Fruit fly (Drosophila melanogaster) whole organism, embryonic: ENCODE results near the gene CG34001.

Source experiments
- Adf1 ChIP-seq: fragments of 200-800 bp; sonication (Bioruptor generic); IDR thresholded peaks from 2 replicates; pipeline ENCODE4 v1.3.6; 2022; ENCODE audit warnings: missing biosample characterization, missing genetic modification characterization
- Aef1 ChIP-seq: fragments of 200-800 bp; sonication (Bioruptor generic); IDR thresholded peaks from 3 replicates; pipeline ENCODE4 v1.3.6; 2022; ENCODE audit warnings: missing biosample characterization, missing genetic modification characterization
- BtbVII ChIP-seq: fragments of 200-800 bp; sonication (Bioruptor generic); optimal IDR thresholded peaks from 3 replicates; lab custom pipeline; 2017; ENCODE audit warnings: missing biosample characterization, mild to moderate bottlenecking, missing genetic modification characterization
- Bteb2 ChIP-seq: fragments of 200-800 bp; sonication (Bioruptor generic); optimal IDR thresholded peaks from 2 replicates; lab custom pipeline; 2016; ENCODE audit warnings: missing biosample characterization, missing genetic modification characterization
- CG10147 ChIP-seq: fragments of 200-800 bp; sonication (Bioruptor generic); optimal IDR thresholded peaks from 2 replicates; lab custom pipeline; 2019; ENCODE audit warnings: missing biosample characterization, mild to moderate bottlenecking, missing genetic modification characterization, moderate library complexity
- CG10321 ChIP-seq: fragments of 200-800 bp; sonication (Bioruptor generic); IDR thresholded peaks from 2 replicates; pipeline ENCODE4 v1.3.6; 2022; ENCODE audit warnings: missing biosample characterization, missing genetic modification characterization
- CG10431 ChIP-seq: fragments of 200-800 bp; sonication (Bioruptor generic); optimal IDR thresholded peaks from 3 replicates; lab custom pipeline; 2018; ENCODE audit warnings: missing biosample characterization, mild to moderate bottlenecking, missing genetic modification characterization
- CG11085 ChIP-seq: fragments of 200-800 bp; sonication (Bioruptor generic); IDR thresholded peaks from 2 replicates; pipeline ENCODE4 v1.3.6; 2022; ENCODE audit warnings: missing biosample characterization, missing genetic modification characterization
- CG12219 ChIP-seq: fragments of 200-800 bp; sonication (Bioruptor generic); optimal IDR thresholded peaks from 3 replicates; lab custom pipeline; 2018; ENCODE audit warnings: missing biosample characterization, mild to moderate bottlenecking, missing genetic modification characterization
- CG12391 ChIP-seq: fragments of 200-800 bp; sonication (Bioruptor generic); optimal IDR thresholded peaks from 3 replicates; lab custom pipeline; 2018; ENCODE audit warnings: missing biosample characterization, mild to moderate bottlenecking, missing genetic modification characterization, moderate library complexity
- CG13296 ChIP-seq: fragments of 200-800 bp; sonication (Bioruptor generic); optimal IDR thresholded peaks from 3 replicates; lab custom pipeline; 2018; ENCODE audit warnings: missing biosample characterization, mild to moderate bottlenecking, missing genetic modification characterization
- CG13775 ChIP-seq: fragments of 200-800 bp; sonication (Bioruptor generic); optimal IDR thresholded peaks from 3 replicates; lab custom pipeline; 2017; ENCODE audit warnings: missing biosample characterization, mild to moderate bottlenecking, missing genetic modification characterization
- CG14050 ChIP-seq: fragments of 200-800 bp; sonication (Bioruptor generic); IDR thresholded peaks from 3 replicates; pipeline ENCODE4 v1.3.6; 2022; ENCODE audit warnings: missing biosample characterization, missing genetic modification characterization
- CG15073 ChIP-seq: fragments of 200-800 bp; sonication (Bioruptor generic); optimal IDR thresholded peaks from 2 replicates; lab custom pipeline; 2016; ENCODE audit warnings: missing biosample characterization, missing genetic modification characterization
- CG1647 ChIP-seq: fragments of 200-800 bp; sonication (Bioruptor generic); optimal IDR thresholded peaks from 3 replicates; lab custom pipeline; 2016; ENCODE audit warnings: missing biosample characterization, missing genetic modification characterization
- CG18011 ChIP-seq: fragments of 200-800 bp; sonication (Bioruptor generic); optimal IDR thresholded peaks from 2 replicates; lab custom pipeline; 2017; ENCODE audit warnings: missing biosample characterization, missing genetic modification characterization, mild to moderate bottlenecking, moderate library complexity, missing genotype
- CG30020 ChIP-seq: fragments of 200-800 bp; optimal IDR thresholded peaks from 2 replicates; lab custom pipeline; 2019; ENCODE audit warnings: missing biosample characterization, mild to moderate bottlenecking, missing genetic modification characterization, moderate library complexity
- CG34422 ChIP-seq: fragments of 200-800 bp; sonication (Bioruptor generic); IDR thresholded peaks from 3 replicates; pipeline ENCODE4 v1.3.6; 2022; ENCODE audit warnings: missing biosample characterization, missing genetic modification characterization
- CG3726 ChIP-seq: fragments of 200-800 bp; sonication (Bioruptor generic); IDR thresholded peaks from 3 replicates; pipeline ENCODE4, ENCODE4 v1.3.6; 2022; ENCODE audit warnings: missing biosample characterization, missing genetic modification characterization
- CG4404 ChIP-seq: fragments of 200-800 bp; sonication (Bioruptor generic); IDR thresholded peaks from 2 replicates; pipeline ENCODE4 v1.3.6; 2022; ENCODE audit warnings: missing biosample characterization, missing genetic modification characterization
- CG5180 ChIP-seq: fragments of 200-800 bp; sonication (Bioruptor generic); optimal IDR thresholded peaks from 3 replicates; lab custom pipeline; 2017; ENCODE audit warnings: missing biosample characterization, missing genetic modification characterization, mild to moderate bottlenecking, moderate library complexity, missing genetic modification reagents
- CG6254 ChIP-seq: fragments of 200-800 bp; sonication (Bioruptor generic); optimal IDR thresholded peaks from 3 replicates; lab custom pipeline; 2017; ENCODE audit warnings: mild to moderate bottlenecking, missing biosample characterization, missing genetic modification reagents, missing genetic modification characterization
- CG6791 ChIP-seq: fragments of 200-800 bp; sonication (Bioruptor generic); IDR thresholded peaks from 3 replicates; pipeline ENCODE4 v1.3.6; 2022; ENCODE audit warnings: missing biosample characterization, missing genetic modification characterization; ENCODE audit not compliant: partially characterized antibody
- CG6854 ChIP-seq: fragments of 200-800 bp; sonication (Bioruptor generic); optimal IDR thresholded peaks from 3 replicates; lab custom pipeline; 2017; ENCODE audit warnings: missing biosample characterization, mild to moderate bottlenecking, missing genetic modification characterization
- CG7963 ChIP-seq: fragments of 200-800 bp; sonication (Bioruptor generic); IDR thresholded peaks from 3 replicates; pipeline ENCODE4 v1.3.6; 2022; ENCODE audit warnings: missing biosample characterization, missing genetic modification characterization; ENCODE audit not compliant: partially characterized antibody
- Camta ChIP-seq: fragments of 200-800 bp; sonication (Bioruptor generic); optimal IDR thresholded peaks from 2 replicates; lab custom pipeline; 2016; ENCODE audit warnings: missing biosample characterization, missing genetic modification characterization
- Deaf1 ChIP-seq: fragments of 200-800 bp; optimal IDR thresholded peaks from 3 replicates; lab custom pipeline; 2019; ENCODE audit warnings: missing biosample characterization, mild to moderate bottlenecking, missing genetic modification characterization, moderate library complexity
- Fer1 ChIP-seq: fragments of 200-800 bp; sonication (Bioruptor generic); optimal IDR thresholded peaks from 2 replicates; lab custom pipeline; 2017; ENCODE audit warnings: missing biosample characterization, mild to moderate bottlenecking, missing genetic modification characterization
- Gug ChIP-seq: fragments of 200-800 bp; sonication (Bioruptor generic); IDR thresholded peaks from 4 replicates; pipeline ENCODE4 v1.3.6; 2022; ENCODE audit warnings: missing biosample characterization, missing genetic modification characterization
- HHEX ChIP-seq: fragments of 200-800 bp; sonication (Bioruptor generic); optimal IDR thresholded peaks from 3 replicates; lab custom pipeline; 2017; ENCODE audit warnings: missing biosample characterization, mild to moderate bottlenecking, missing genetic modification characterization, missing genetic modification reagents
- Hr39 ChIP-seq: fragments of >200 bp; optimal IDR thresholded peaks from 2 replicates; lab custom pipeline; 2017
- Max ChIP-seq: fragments of 200-800 bp; sonication (Bioruptor generic); optimal IDR thresholded peaks from 2 replicates; lab custom pipeline; 2016; ENCODE audit warnings: missing biosample characterization, mild to moderate bottlenecking, missing genetic modification characterization
- Oaz ChIP-seq: fragments of 200-800 bp; sonication (Bioruptor generic); IDR thresholded peaks from 2 replicates; pipeline ENCODE4 v1.3.6; 2022; ENCODE audit warnings: missing biosample characterization, missing genetic modification characterization
- Optix ChIP-seq: fragments of 200-800 bp; sonication (Bioruptor generic); IDR thresholded peaks from 3 replicates; pipeline ENCODE4 v1.3.6; 2022; ENCODE audit warnings: missing biosample characterization, missing genetic modification characterization
- PHDP ChIP-seq: fragments of 200-800 bp; sonication (Bioruptor generic); optimal IDR thresholded peaks from 3 replicates; lab custom pipeline; 2018; ENCODE audit warnings: missing biosample characterization, mild to moderate bottlenecking, missing genetic modification characterization, moderate library complexity
- ab ChIP-seq: fragments of 200-800 bp; sonication (Bioruptor generic); optimal IDR thresholded peaks from 2 replicates; lab custom pipeline; 2016; ENCODE audit warnings: missing biosample characterization, missing genetic modification characterization
- ac ChIP-seq: fragments of 200-800 bp; sonication (Bioruptor generic); optimal IDR thresholded peaks from 3 replicates; lab custom pipeline; 2017; ENCODE audit warnings: missing biosample characterization, mild to moderate bottlenecking, missing genetic modification characterization
- al ChIP-seq: fragments of 200-800 bp; sonication (Bioruptor generic); IDR thresholded peaks from 2 replicates; pipeline ENCODE4 v1.3.6; 2022; ENCODE audit warnings: missing biosample characterization, missing genetic modification characterization
- dm ChIP-seq: fragments of 200-800 bp; sonication (Bioruptor generic); optimal IDR thresholded peaks from 3 replicates; lab custom pipeline; 2016; ENCODE audit warnings: missing biosample characterization, missing genetic modification characterization
- dpn ChIP-seq, 2 experiments: fragments of 200-800 bp; sonication (Bioruptor generic); optimal IDR thresholded peaks; 3 replicates each; lab custom pipeline; 2016; ENCODE audit warnings: missing biosample characterization in 2 of 2, missing genetic modification characterization in 2 of 2
- dysf ChIP-seq: fragments of 200-800 bp; sonication (Bioruptor generic); IDR thresholded peaks from 3 replicates; pipeline ENCODE4 v1.3.6; 2022; ENCODE audit warnings: missing biosample characterization, missing genetic modification characterization
- eve ChIP-seq, 2 experiments: fragments of >200 bp; optimal IDR thresholded peaks; 2 replicates each; lab custom pipeline; 2017; ENCODE audit warnings: missing biosample characterization in 2 of 2, missing genetic modification characterization in 2 of 2
- ewg ChIP-seq: fragments of 200-800 bp; sonication (Bioruptor generic); optimal IDR thresholded peaks from 3 replicates; lab custom pipeline; 2017; ENCODE audit warnings: mild to moderate bottlenecking, missing biosample characterization, missing genetic modification reagents, missing genetic modification characterization
- eyg ChIP-seq: fragments of 200-800 bp; sonication (Bioruptor generic); optimal IDR thresholded peaks from 3 replicates; lab custom pipeline; 2016; ENCODE audit warnings: missing biosample characterization, missing genetic modification characterization
- jigr1 ChIP-seq: fragments of 200-800 bp; sonication (Bioruptor generic); IDR thresholded peaks from 3 replicates; pipeline ENCODE4 v1.3.6; 2022; ENCODE audit warnings: missing biosample characterization, missing genetic modification characterization
- prd ChIP-seq, 3 experiments: fragments of >200 bp in 2 of 3; fragments of 200-800 bp in 1 of 3; sonication (Bioruptor generic) in 1 of 3; optimal IDR thresholded peaks in 2 of 3; IDR thresholded peaks in 1 of 3; 2 replicates in 2 of 3; 3 replicates in 1 of 3; pipeline versions ENCODE4 v1.3.6 to Lab custom; 2017 to 2022; ENCODE audit warnings: missing biosample characterization in 1 of 3, missing genetic modification characterization in 1 of 3
- sens ChIP-seq: fragments of 200-800 bp; sonication (Bioruptor generic); peaks from one replicate; lab custom pipeline; 2016; ENCODE audit warnings: missing biosample characterization, missing genetic modification characterization
- tgo ChIP-seq: fragments of 200-800 bp; sonication (Bioruptor generic); IDR thresholded peaks from 3 replicates; pipeline ENCODE4 v1.3.6; 2022; ENCODE audit warnings: missing biosample characterization, missing genetic modification characterization
- tna ChIP-seq: fragments of 200-800 bp; sonication (Bioruptor generic); IDR thresholded peaks from 2 replicates; pipeline ENCODE4 v1.3.6; 2022; ENCODE audit warnings: missing biosample characterization, missing genetic modification characterization; ENCODE audit not compliant: partially characterized antibody
- unpg ChIP-seq: fragments of 200-800 bp; sonication (Bioruptor generic); optimal IDR thresholded peaks from 3 replicates; lab custom pipeline; 2018; ENCODE audit warnings: missing biosample characterization, mild to moderate bottlenecking, missing genetic modification characterization, moderate library complexity
- wdn ChIP-seq: fragments of 200-800 bp; sonication (Bioruptor generic); IDR thresholded peaks from 2 replicates; pipeline ENCODE4 v1.3.6; 2022; ENCODE audit warnings: missing biosample characterization, missing genetic modification characterization
- wek ChIP-seq: fragments of 200-800 bp; sonication (Bioruptor generic); optimal IDR thresholded peaks from 3 replicates; lab custom pipeline; 2018; ENCODE audit warnings: missing biosample characterization, mild to moderate bottlenecking, missing genetic modification characterization, moderate library complexity

Gene CG34001

DNA sequence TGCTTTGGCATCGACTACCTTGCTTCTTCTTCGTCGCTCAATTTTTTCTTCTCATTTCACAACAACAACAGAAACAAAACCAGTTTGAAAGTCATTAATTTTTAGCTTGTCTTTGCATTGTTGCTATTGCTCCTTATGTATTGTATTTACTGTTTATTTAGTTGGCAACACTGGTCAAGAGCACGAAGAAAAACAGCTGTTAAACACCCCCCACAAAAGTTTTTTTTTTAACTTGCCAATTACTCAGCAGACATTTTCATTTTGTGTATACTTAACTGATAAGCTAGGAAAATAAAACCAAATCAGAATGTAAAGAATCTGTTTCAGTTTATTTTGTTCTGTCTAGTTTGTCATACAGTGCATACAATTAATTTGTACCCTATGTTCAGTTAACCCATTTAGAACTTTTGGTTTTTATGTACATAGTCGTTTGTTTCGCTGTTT, 48.9 kb downstream of the CG34001 start (continued):
- TF ChIP-seq unpg (GFP tag; lab: Kevin White, UChicago) = peak; percentile 18
- no peak for TF ChIP-seq ab (GFP tag; lab: Kevin White, UChicago)
- no peak for TF ChIP-seq dysf (GFP tag; lab: Robert Waterston, UW)
- TF ChIP-seq Hr39 = no peak
- no peak for TF ChIP-seq CG12219 (GFP tag; lab: Kevin White, UChicago)
- no peak for TF ChIP-seq CG6791 (GFP tag; lab: Robert Waterston, UW)
- TF ChIP-seq tna (GFP tag; lab: Robert Waterston, UW) = no peak
- TF ChIP-seq ac (GFP tag; lab: Kevin White, UChicago) = no peak
- no peak for TF ChIP-seq dm
- no peak for TF ChIP-seq jigr1 (GFP tag; lab: Robert Waterston, UW)
- TF ChIP-seq HHEX = peak; percentile 36
- TF ChIP-seq tgo = no peak; the same call in 2 of the 3 replicates
- TF ChIP-seq CG11085 (GFP tag; lab: Robert Waterston, UW) = no peak
- peak; percentile 22 for TF ChIP-seq CG13775 (GFP tag; lab: Kevin White, UChicago)
- TF ChIP-seq CG30020 (tag; lab: Kevin White, UChicago) = no peak
- no peak for TF ChIP-seq Max
- peak; percentile 60 for TF ChIP-seq CG13296
- peak; percentile 64 for TF ChIP-seq Fer1
- TF ChIP-seq CG14050 (GFP tag; lab: Robert Waterston, UW) = no peak
- no peak for TF ChIP-seq Optix
- TF ChIP-seq Bteb2 (GFP tag; lab: Kevin White, UChicago) = peak; percentile 2
- no peak for TF ChIP-seq CG1647 (GFP tag; lab: Kevin White, UChicago)
- no peak for TF ChIP-seq CG10147 (GFP tag; lab: Kevin White, UChicago)
- no peak for TF ChIP-seq Aef1 (GFP tag; lab: Robert Waterston, UW)
- TF ChIP-seq prd (optimal IDR thresholded peaks at IDR 0.05; lab: Kevin White, UChicago) = no peak
- 0 out of 3 replicates have a peak, but pooled peaks have one; percentile 12 for TF ChIP-seq prd (GFP tag; IDR thresholded peaks at IDR 0.05; lab: Robert Waterston, UW)
- TF ChIP-seq wek = no peak
- TF ChIP-seq Deaf1 (tag; lab: Kevin White, UChicago) = no peak
- no peak for TF ChIP-seq CG7963 (GFP tag; lab: Robert Waterston, UW)
- no peak for TF ChIP-seq CG34422
- TF ChIP-seq wdn (GFP tag; lab: Robert Waterston, UW) = no peak
- TF ChIP-seq BtbVII (GFP tag; lab: Kevin White, UChicago) = peak; percentile 54
- peak; percentile 8 to 33 for TF ChIP-seq dpn (GFP tag; optimal IDR thresholded peaks at IDR 0.05; lab: Kevin White, UChicago)
- TF ChIP-seq CG10431 (GFP tag; lab: Kevin White, UChicago) = no peak
- no peak for TF ChIP-seq ewg (GFP tag; lab: Kevin White, UChicago)
- peak; percentile 22 for TF ChIP-seq CG5180 (GFP tag; lab: Kevin White, UChicago)
- TF ChIP-seq CG3726 = no peak
- no peak for TF ChIP-seq CG15073 (GFP tag; lab: Kevin White, UChicago)
- TF ChIP-seq CG4404 (GFP tag; lab: Robert Waterston, UW) = no peak
- TF ChIP-seq sens = no peak
- no peak for TF ChIP-seq CG6854 (GFP tag; lab: Kevin White, UChicago)
- TF ChIP-seq PHDP (tag; lab: Kevin White, UChicago) = peak; percentile 49
- TF ChIP-seq Gug (GFP tag; lab: Robert Waterston, UW) = no peak
- TF ChIP-seq CG6254 (GFP tag; lab: Kevin White, UChicago) = no peak
- TF ChIP-seq Oaz (GFP tag; lab: Robert Waterston, UW) = no peak
- TF ChIP-seq Camta (GFP tag; lab: Kevin White, UChicago) = no peak
- peak; percentile 7 for TF ChIP-seq CG12391 (tag; lab: Kevin White, UChicago)
- TF ChIP-seq CG18011 (GFP tag; lab: Kevin White, UChicago) = peak; percentile 36
- no peak for TF ChIP-seq eve (GFP tag; optimal IDR thresholded peaks at IDR 0.05; lab: Kevin White, UChicago)
- no peak for TF ChIP-seq Adf1
- TF ChIP-seq CG10321 (GFP tag; lab: Robert Waterston, UW) = no peak
- no peak for TF ChIP-seq al (GFP tag; lab: Robert Waterston, UW)
- no peak for TF ChIP-seq eyg (GFP tag; lab: Kevin White, UChicago)
